Worm (Caenorhabditis elegans) whole organism, midembryonic: ENCODE measurements around the gene irld-40.

Source experiments
- T22C8.4 ChIP-seq: fragments of 200-800 bp; sonication (Bioruptor generic); IDR thresholded peaks from 2 replicates; pipeline ENCODE4 v1.3.6; 2022; ENCODE audit warnings: missing genetic modification characterization, missing compliant biosample characterization
- cog-1 ChIP-seq: sonication (generic microtip); optimal IDR thresholded peaks from 2 replicates; lab custom pipeline; 2016; ENCODE audit warnings: missing genetic modification characterization, missing compliant biosample characterization
- ztf-23 ChIP-seq: fragments of 200-800 bp; sonication (Bioruptor generic); IDR thresholded peaks from 2 replicates; pipeline ENCODE4 v1.3.6; 2022; ENCODE audit warnings: missing genetic modification reagents, missing genetic modification characterization, missing compliant biosample characterization

- TF ChIP-seq T22C8.4 (GFP tag; lab: Robert Waterston, UW), result no peak
- TF ChIP-seq cog-1 (tag; lab: Kevin White, UChicago), result no peak
- no peak for TF ChIP-seq ztf-23 (GFP tag; lab: Robert Waterston, UW)
Observed at ce11 chrV:1623429-1623828, 38.9 kb upstream of the irld-40 start.
